Worm (Caenorhabditis elegans) whole organism, L3 larva: ENCODE data around the gene nas-38.

Experiments used
- ZK546.5 ChIP-seq: sonication (generic microtip); optimal IDR thresholded peaks from 2 replicates; lab custom pipeline; 2017; ENCODE audit warnings: missing biosample characterization, missing genetic modification characterization
- aly-2 ChIP-seq: fragments of 150-350 bp; optimal IDR thresholded peaks from 2 replicates; lab custom pipeline; 2014; ENCODE audit warnings: missing biosample characterization, missing genetic modification characterization
- ama-1 ChIP-seq: fragments of 150-350 bp; optimal IDR thresholded peaks from 2 replicates; lab custom pipeline; 2018
- ceh-82 ChIP-seq: fragments of 150-350 bp; optimal IDR thresholded peaks from 2 replicates; lab custom pipeline; 2014; ENCODE audit warnings: missing biosample characterization, missing genetic modification characterization
- ceh-9 ChIP-seq: sonication (generic microtip); optimal IDR thresholded peaks from 2 replicates; lab custom pipeline; 2018; ENCODE audit warnings: missing biosample characterization, missing genetic modification characterization
- daf-12 ChIP-seq: fragments of 150-350 bp; optimal IDR thresholded peaks from 2 replicates; lab custom pipeline; 2014; ENCODE audit warnings: missing biosample characterization, missing genetic modification reagents, missing genetic modification characterization
- egl-27 ChIP-seq: sonication (generic microtip); optimal IDR thresholded peaks from 4 replicates; lab custom pipeline; 2017; ENCODE audit warnings: missing biosample characterization, missing genetic modification reagents, missing genetic modification characterization
- egl-5 ChIP-seq: fragments of 150-350 bp; optimal IDR thresholded peaks from 2 replicates; lab custom pipeline; 2017; ENCODE audit warnings: missing biosample characterization, missing genetic modification reagents, missing genetic modification characterization, inconsistent platforms
- elt-1 ChIP-seq: fragments of 150-350 bp; optimal IDR thresholded peaks from 2 replicates; lab custom pipeline; 2014; ENCODE audit warnings: missing biosample characterization, missing genetic modification characterization
- elt-2 ChIP-seq: sonication (generic microtip); optimal IDR thresholded peaks from 2 replicates; lab custom pipeline; 2016; ENCODE audit warnings: missing genetic modification reagents, mild to moderate bottlenecking, missing genetic modification characterization, missing compliant biosample characterization
- elt-3 ChIP-seq, 3 experiments: fragments of 150-350 bp in 1 of 3; sonication (generic microtip) in 2 of 3; optimal IDR thresholded peaks; 2 replicates in 2 of 3; 4 replicates in 1 of 3; lab custom pipeline; 2014 to 2017; ENCODE audit warnings: missing biosample characterization in 3 of 3, missing genetic modification characterization in 3 of 3
- fkh-10 ChIP-seq: sonication (generic microtip); optimal IDR thresholded peaks from 2 replicates; lab custom pipeline; 2017; ENCODE audit warnings: missing biosample characterization, missing genetic modification reagents, missing genetic modification characterization
- fkh-2 ChIP-seq: fragments of 150-350 bp; optimal IDR thresholded peaks from 2 replicates; lab custom pipeline; 2014; ENCODE audit warnings: missing biosample characterization, missing genetic modification reagents, missing genetic modification characterization
- lin-15B ChIP-seq: fragments of 150-350 bp; optimal IDR thresholded peaks from 2 replicates; lab custom pipeline; 2014; ENCODE audit warnings: missing biosample characterization, missing genetic modification characterization
- lin-39 ChIP-seq: fragments of 150-350 bp; optimal IDR thresholded peaks from 2 replicates; lab custom pipeline; 2018; ENCODE audit warnings: missing biosample characterization, missing genetic modification reagents, missing genetic modification characterization
- lsy-12 ChIP-seq: sonication (generic microtip); optimal IDR thresholded peaks from 2 replicates; lab custom pipeline; 2016; ENCODE audit warnings: mild to moderate bottlenecking, missing genetic modification characterization, missing compliant biosample characterization
- mml-1 ChIP-seq: fragments of 150-350 bp; sonication (generic microtip); optimal IDR thresholded peaks from 3 replicates; lab custom pipeline; 2014; ENCODE audit warnings: missing biosample characterization, missing genetic modification characterization
- nfya-1 ChIP-seq: sonication (generic microtip); optimal IDR thresholded peaks from 2 replicates; lab custom pipeline; 2017; ENCODE audit warnings: missing genetic modification characterization, mild to moderate bottlenecking, missing compliant biosample characterization, antibody characterized with exemption, moderate library complexity; ENCODE audit not compliant: insufficient read depth
- nhr-11 ChIP-seq: fragments of 150-350 bp; optimal IDR thresholded peaks from 2 replicates; lab custom pipeline; 2014; ENCODE audit warnings: missing biosample characterization, missing genetic modification characterization
- nhr-12 ChIP-seq: fragments of 150-350 bp; optimal IDR thresholded peaks from 2 replicates; lab custom pipeline; 2014; ENCODE audit warnings: missing biosample characterization, missing genetic modification characterization
- nhr-23 ChIP-seq: fragments of 150-350 bp; optimal IDR thresholded peaks from 2 replicates; lab custom pipeline; 2014; ENCODE audit warnings: missing biosample characterization, missing genetic modification reagents, missing genetic modification characterization
- nhr-237 ChIP-seq: fragments of 150-350 bp; optimal IDR thresholded peaks from 2 replicates; lab custom pipeline; 2014; ENCODE audit warnings: missing biosample characterization, missing genetic modification characterization
- nhr-25 ChIP-seq: sonication (generic microtip); optimal IDR thresholded peaks from 2 replicates; lab custom pipeline; 2017; ENCODE audit warnings: missing biosample characterization, missing genetic modification characterization
- nhr-43 ChIP-seq: sonication (generic microtip); optimal IDR thresholded peaks from 2 replicates; lab custom pipeline; 2016; ENCODE audit warnings: mild to moderate bottlenecking, missing genetic modification characterization, missing compliant biosample characterization; ENCODE audit not compliant: poor library complexity, severe bottlenecking
- nhr-67 ChIP-seq: fragments of 150-350 bp; optimal IDR thresholded peaks from 2 replicates; lab custom pipeline; 2014; ENCODE audit warnings: missing biosample characterization, missing genetic modification characterization
- nhr-77 ChIP-seq: fragments of 150-350 bp; optimal IDR thresholded peaks from 2 replicates; lab custom pipeline; 2014; ENCODE audit warnings: missing biosample characterization, missing genetic modification characterization
- pqm-1 ChIP-seq: fragments of 150-350 bp; optimal IDR thresholded peaks from 2 replicates; lab custom pipeline; 2017; ENCODE audit warnings: missing biosample characterization, missing genetic modification characterization, inconsistent platforms
- sea-2 ChIP-seq: fragments of 150-350 bp; sonication (generic microtip); optimal IDR thresholded peaks from 4 replicates; lab custom pipeline; 2014; ENCODE audit warnings: missing biosample characterization, missing genetic modification reagents, missing genetic modification characterization
- skn-1 ChIP-seq: fragments of 150-350 bp; optimal IDR thresholded peaks from 2 replicates; lab custom pipeline; 2014; ENCODE audit warnings: missing biosample characterization, missing genetic modification characterization
- tbx-2 ChIP-seq: sonication (generic microtip); optimal IDR thresholded peaks from 2 replicates; lab custom pipeline; 2016; ENCODE audit warnings: mild to moderate bottlenecking, missing genetic modification characterization, missing compliant biosample characterization
- zag-1 ChIP-seq: fragments of 150-350 bp; optimal IDR thresholded peaks from 2 replicates; lab custom pipeline; 2014; ENCODE audit warnings: missing biosample characterization, missing genetic modification characterization
- ztf-4 ChIP-seq: fragments of 150-350 bp; optimal IDR thresholded peaks from 2 replicates; lab custom pipeline; 2014; ENCODE audit warnings: missing biosample characterization, missing genetic modification characterization

nas-38 gene

DNA sequence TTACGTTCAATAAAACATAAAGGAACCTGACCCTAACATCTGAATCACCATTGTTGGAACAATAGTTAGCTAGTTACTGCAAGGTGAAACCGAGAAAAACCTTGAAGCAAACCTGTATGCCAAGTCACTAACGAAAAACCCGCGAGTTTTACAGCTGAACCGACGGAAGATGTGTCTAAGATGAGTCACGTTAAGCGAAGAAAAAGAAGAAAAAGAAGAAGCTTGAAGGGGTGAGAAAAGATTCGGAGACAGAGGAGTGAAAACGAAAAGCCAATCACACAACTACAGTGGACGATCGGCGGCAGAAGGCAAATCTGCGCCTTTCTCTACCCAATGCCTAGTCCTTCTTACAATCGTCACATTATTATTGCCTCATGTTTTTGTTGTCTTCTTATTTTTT lies at the start of gene nas-38:
Gene nas-38 (plus strand): TSS at position 301 of the 400 bp plus-strand sequence.
- TF ChIP-seq ztf-4 (tag; lab: Kevin White, UChicago) (no peak), nhr-12 (no peak), skn-1 (tag; lab: Kevin White, UChicago) (no peak), zag-1 (tag; lab: Kevin White, UChicago) (no peak), nhr-43 (tag; lab: Kevin White, UChicago) (no peak), fkh-10 (GFP tag; lab: Kevin White, UChicago) (no peak), nhr-25 (peak; percentile 81)

DNA sequence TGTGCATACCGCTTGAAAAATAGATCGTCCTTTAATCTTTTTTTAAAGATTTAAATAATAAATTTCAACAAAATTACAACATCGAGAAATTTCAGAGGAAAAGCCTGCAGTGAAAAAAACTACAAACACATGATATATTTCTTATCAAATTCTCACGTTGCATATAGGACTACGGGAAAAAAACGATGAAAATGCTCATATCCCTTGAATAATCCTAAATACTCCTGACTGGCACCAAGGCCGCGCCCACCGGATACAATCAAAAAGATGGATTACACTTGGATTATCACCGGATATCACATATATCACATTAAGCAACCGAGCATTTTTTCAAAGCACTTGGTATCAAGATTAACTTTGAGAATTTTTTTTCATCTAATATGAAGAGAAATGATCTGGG lies 43.9 kb upstream of the nas-38 start:
- TF ChIP-seq nhr-77: no peak
- no peak for TF ChIP-seq mml-1 (tag; lab: Kevin White, UChicago)
- TF ChIP-seq ZK546.5 (tag; lab: Kevin White, UChicago): no peak
- no peak for TF ChIP-seq nhr-23 (tag; lab: Kevin White, UChicago)
- no peak for TF ChIP-seq nhr-237
- TF ChIP-seq egl-5 (tag; lab: Kevin White, UChicago): no peak
- no peak for TF ChIP-seq lin-39 (tag; lab: Kevin White, UChicago)
- no peak for TF ChIP-seq daf-12
- no peak for TF ChIP-seq nhr-67 (tag; lab: Kevin White, UChicago)
- no peak for TF ChIP-seq tbx-2 (tag; lab: Kevin White, UChicago)
- TF ChIP-seq sea-2 (GFP tag; lab: Kevin White, UChicago): no peak
- no peak for TF ChIP-seq egl-27 (tag; lab: Kevin White, UChicago)
- TF ChIP-seq elt-1 (tag; lab: Kevin White, UChicago): no peak
- no peak for TF ChIP-seq lsy-12 (tag; lab: Kevin White, UChicago)
- no peak for TF ChIP-seq nhr-11 (tag; lab: Kevin White, UChicago)
- no peak for TF ChIP-seq aly-2 (tag; lab: Kevin White, UChicago)
- TF ChIP-seq lin-15B: no peak
- TF ChIP-seq elt-2 (tag; lab: Kevin White, UChicago): no peak

DNA sequence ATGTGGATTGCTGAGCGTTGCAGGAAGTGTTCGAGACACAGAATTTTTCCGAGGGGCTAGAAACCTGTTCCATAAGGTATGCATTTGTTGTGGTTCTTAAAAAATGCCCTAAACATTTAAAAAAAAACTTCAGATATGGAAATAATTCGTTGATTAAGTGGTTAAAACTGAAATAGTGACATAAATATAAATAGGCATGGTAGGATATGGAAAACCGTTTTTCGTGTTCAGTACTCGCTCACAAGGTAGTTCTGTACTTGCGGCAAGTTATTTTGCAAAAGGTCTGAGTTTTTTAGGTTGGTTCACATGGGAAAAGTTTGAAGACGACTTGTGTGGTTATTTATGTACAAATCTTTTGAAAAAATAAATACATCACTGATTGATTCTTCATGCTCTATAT lies 37.1 kb upstream of the nas-38 start, which contains the start of gene B0310.3:
Gene B0310.3 (minus strand): TSS at position 101 of the 400 bp plus-strand sequence.
- TF ChIP-seq nfya-1 (tag; lab: Kevin White, UChicago): no peak

DNA sequence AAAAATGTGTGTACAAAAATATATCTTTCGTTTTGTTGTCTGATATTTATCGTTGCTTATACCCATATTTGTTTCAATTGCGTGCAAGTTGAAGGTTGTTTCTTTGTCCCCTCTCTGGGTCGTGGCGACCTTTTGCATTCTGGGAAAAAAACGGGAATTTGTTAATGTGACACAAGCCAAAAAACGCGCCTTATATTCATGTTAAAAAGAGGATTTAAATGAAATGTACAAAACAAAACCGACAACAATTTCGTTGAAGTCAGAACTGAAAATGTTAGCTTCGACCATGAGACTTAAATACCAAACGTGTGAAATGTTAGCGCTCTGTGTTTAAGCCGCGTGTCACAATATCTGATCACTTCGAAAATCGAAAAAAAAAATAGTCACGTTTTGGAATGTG lies 33.5 kb upstream of the nas-38 start:
- no peak for TF ChIP-seq nhr-237
- TF ChIP-seq ceh-9 (tag; lab: Kevin White, UChicago): no peak
- no peak for TF ChIP-seq elt-3 (tag; optimal IDR thresholded peaks at IDR 0.05; lab: Kevin White, UChicago)
- TF ChIP-seq elt-2 (tag; lab: Kevin White, UChicago): no peak
- TF ChIP-seq fkh-2 (tag; lab: Kevin White, UChicago): no peak
- TF ChIP-seq ama-1 (lab: Kevin White, UChicago): no peak
- no peak for TF ChIP-seq egl-5 (tag; lab: Kevin White, UChicago)
- TF ChIP-seq mml-1 (tag; lab: Kevin White, UChicago): no peak

DNA sequence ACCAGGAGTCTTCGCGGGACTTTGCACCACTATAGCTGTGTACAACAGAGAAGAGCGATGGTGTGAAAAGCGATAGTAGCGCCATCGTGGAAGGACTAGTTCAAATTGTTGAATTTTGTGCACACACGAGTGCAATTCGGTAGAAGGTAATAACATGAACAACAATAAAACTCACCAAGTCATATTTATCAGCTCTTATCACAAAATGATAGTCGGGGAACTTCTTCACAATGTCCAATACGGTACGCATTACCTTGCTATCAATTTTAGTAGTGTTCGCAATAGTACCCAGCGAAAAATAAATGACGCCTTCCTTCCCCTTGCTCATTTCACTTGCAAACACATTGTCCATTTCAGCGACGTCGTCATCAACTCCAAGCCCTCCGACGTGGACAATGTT lies 30.3 kb upstream of the nas-38 start:
- TF ChIP-seq tbx-2 (tag; lab: Kevin White, UChicago) (no peak), elt-2 (tag; lab: Kevin White, UChicago) (peak; percentile 67), ceh-82 (no peak), pqm-1 (tag; lab: Kevin White, UChicago) (peak; percentile 25)

DNA sequence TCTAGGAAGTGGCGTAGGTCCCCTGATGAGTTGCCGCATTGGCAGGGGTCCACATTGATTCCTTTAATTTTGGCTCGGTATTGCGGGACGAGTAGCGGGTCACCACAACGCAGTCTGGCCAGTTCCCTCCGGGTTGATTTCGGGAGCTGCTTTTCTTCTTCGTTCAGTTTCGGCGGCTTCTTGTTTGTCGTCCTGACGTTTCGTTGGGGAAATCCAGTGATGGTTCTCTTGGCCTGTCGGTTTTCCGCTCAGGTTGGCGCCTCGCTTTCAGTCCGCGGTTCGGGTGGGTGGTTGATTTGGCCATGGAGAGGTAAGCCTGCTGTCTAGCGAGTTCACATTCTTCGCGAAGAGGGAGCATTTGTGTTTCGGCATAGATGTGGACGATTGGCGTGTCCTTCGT lies 29.2 kb upstream of the nas-38 start:
- TF ChIP-seq nhr-23 (tag; lab: Kevin White, UChicago) (no peak), lin-39 (tag; lab: Kevin White, UChicago) (no peak), egl-5 (tag; lab: Kevin White, UChicago) (no peak), tbx-2 (tag; lab: Kevin White, UChicago) (no peak), elt-3 (tag; optimal IDR thresholded peaks at IDR 0.05; lab: Kevin White, UChicago) (no peak), nhr-43 (tag; lab: Kevin White, UChicago) (no peak), ceh-9 (tag; lab: Kevin White, UChicago) (no peak), nhr-67 (tag; lab: Kevin White, UChicago) (no peak)
